Worm (Caenorhabditis elegans) whole organism, midembryonic: Measurements from ENCODE around the gene F45H10.5.

Experiments used
- T22C8.4 ChIP-seq: fragments of 200-800 bp; sonication (Bioruptor generic); IDR thresholded peaks from 2 replicates; pipeline ENCODE4 v1.3.6; 2022; ENCODE audit warnings: missing genetic modification characterization, missing compliant biosample characterization
- cog-1 ChIP-seq: sonication (generic microtip); optimal IDR thresholded peaks from 2 replicates; lab custom pipeline; 2016; ENCODE audit warnings: missing genetic modification characterization, missing compliant biosample characterization
- flt-1 ChIP-seq: fragments of 200-800 bp; sonication (Bioruptor generic); IDR thresholded peaks from 2 replicates; pipeline ENCODE4 v1.3.6; 2022; ENCODE audit warnings: missing genetic modification characterization, missing compliant biosample characterization
- klf-2 ChIP-seq: fragments of 200-800 bp; sonication (Bioruptor generic); conservative IDR thresholded peaks from 2 replicates; pipeline ENCODE4 v1.3.6; 2022; ENCODE audit warnings: missing genetic modification reagents, missing genetic modification characterization, missing compliant biosample characterization
- med-1 ChIP-seq: sonication (generic microtip); optimal IDR thresholded peaks from 2 replicates; lab custom pipeline; 2017; ENCODE audit warnings: missing genetic modification characterization, mild to moderate bottlenecking, missing compliant biosample characterization, antibody characterized with exemption, missing genetic modification reagents; ENCODE audit not compliant: insufficient read depth
- ref-1 ChIP-seq: fragments of 200-800 bp; sonication (Bioruptor generic); conservative IDR thresholded peaks from 2 replicates; pipeline ENCODE4 v1.3.6; 2022; ENCODE audit warnings: missing genetic modification reagents, missing genetic modification characterization, missing compliant biosample characterization
- tab-1 ChIP-seq: fragments of 200-800 bp; sonication (Bioruptor generic); IDR thresholded peaks from 2 replicates; pipeline ENCODE4 v1.3.6; 2022; ENCODE audit warnings: missing genetic modification characterization, missing compliant biosample characterization
- ztf-23 ChIP-seq: fragments of 200-800 bp; sonication (Bioruptor generic); IDR thresholded peaks from 2 replicates; pipeline ENCODE4 v1.3.6; 2022; ENCODE audit warnings: missing genetic modification reagents, missing genetic modification characterization, missing compliant biosample characterization
- ztf-29 ChIP-seq: fragments of 200-800 bp; sonication (Bioruptor generic); IDR thresholded peaks from 2 replicates; pipeline ENCODE4 v1.3.6; 2022; ENCODE audit warnings: missing genetic modification reagents, missing genetic modification characterization, missing compliant biosample characterization

The F45H10.5 gene

DNA sequence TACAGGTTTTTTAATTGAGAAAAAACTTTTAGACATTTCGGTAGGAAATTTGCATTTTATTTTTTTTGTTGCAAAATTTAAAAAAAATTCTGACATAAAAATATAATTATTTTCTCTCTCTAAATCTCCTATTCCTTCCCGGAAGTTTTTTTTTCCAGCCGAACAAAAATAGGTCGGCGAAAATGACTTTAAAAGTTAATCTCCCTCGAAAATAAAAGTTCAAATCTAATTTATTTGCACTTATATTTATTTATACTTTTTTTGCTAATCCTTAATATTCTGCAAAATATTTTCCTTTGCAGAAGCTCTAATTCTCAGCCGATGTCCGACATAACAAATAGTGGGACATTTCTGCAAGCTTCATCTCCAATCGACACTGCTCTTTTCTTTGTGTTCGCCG is at the start of gene F45H10.5:
Gene F45H10.5, plus strand, starts transcription at position 301 of the 400 bp plus-strand sequence.
- TF ChIP-seq ztf-29 (GFP tag; lab: Robert Waterston, UW) (no peak), tab-1 (GFP tag; lab: Robert Waterston, UW) (no peak), flt-1 (GFP tag; lab: Robert Waterston, UW) (no peak), T22C8.4 (GFP tag; lab: Robert Waterston, UW) (no peak)

DNA sequence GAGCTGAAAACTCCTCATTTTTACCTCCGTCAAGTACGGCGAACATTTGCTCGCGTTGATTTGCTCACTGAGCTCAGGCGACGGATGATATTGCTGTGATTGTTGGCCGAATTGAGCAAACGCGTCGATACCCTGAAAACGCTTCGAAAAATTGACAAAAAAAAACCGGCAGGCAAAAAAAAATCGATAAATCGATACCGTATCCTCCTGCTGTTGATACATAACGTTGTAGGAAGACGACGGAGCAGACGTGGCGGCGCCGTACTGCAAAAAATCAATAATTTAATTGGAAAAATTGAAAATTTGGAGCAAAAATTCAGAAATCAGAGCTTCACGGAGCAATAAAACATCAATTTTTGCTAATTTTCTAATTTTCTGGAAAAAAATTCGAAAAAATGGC is 46.8 kb upstream of the F45H10.5 start:
- TF ChIP-seq ztf-23 (GFP tag; lab: Robert Waterston, UW) (no peak), T22C8.4 (GFP tag; lab: Robert Waterston, UW) (peak; percentile 57), tab-1 (GFP tag; lab: Robert Waterston, UW) (no peak), ref-1 (GFP tag; lab: Robert Waterston, UW) (no peak), flt-1 (GFP tag; lab: Robert Waterston, UW) (no peak)

DNA sequence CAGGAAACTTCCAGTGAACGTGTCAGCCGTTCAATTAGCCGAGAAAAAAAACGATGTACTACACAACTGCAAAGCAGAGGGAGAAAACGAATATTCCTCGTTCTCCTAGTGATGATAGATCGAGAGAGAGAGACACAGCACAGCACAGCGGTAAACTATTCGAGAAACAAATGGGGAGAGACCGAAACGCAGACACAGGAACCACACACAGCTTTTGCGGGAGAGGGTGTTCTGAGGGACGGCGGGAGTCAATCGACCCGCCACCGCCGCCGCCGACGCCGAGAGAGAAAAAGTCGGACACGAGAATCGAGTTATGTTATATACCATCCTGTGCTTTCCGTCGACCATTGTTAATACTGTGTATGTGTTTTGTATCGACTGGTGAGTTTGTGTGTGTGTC is 45.1 kb upstream of the F45H10.5 start:
- TF ChIP-seq ref-1 (GFP tag; lab: Robert Waterston, UW), result no peak
- 0 out of 2 replicates have a peak, but pooled peaks have one; percentile 9 for TF ChIP-seq ztf-23 (GFP tag; lab: Robert Waterston, UW)

DNA sequence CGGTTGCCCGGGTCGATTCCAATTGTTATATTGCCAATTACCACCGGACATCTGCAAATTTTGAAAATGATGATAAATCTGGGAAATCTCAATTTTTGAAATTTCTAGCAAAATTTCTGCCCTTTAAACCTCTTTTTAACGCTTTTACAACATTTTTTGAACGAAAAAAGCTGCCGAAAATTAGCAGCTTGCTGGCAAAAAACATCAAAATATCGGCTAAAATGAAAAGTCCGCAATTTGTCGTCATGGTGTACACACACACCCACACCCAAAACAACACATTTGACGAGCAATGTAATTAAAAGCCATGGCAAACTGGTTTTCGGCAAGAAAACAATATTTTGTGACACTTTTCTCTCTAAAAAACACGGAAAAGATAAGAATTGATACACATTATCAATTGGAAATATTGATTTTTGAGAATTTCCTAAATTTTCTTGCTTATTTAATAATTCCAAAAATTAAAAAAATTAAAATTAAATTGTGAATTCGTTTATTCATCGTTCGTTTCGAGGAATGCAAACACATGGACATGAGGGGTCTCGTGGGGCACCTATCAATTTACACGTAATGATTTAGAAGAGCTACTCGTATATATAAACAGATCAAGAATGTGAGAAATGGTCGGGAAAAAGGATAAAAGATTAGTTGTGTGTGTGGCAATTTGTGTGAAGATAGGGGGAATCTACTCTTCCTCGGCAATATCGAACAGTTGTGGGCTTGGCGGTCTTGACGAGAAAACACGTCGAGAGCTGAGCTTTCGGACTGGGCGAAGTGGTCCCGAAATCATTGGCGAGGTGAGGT is 40.9 kb upstream of the F45H10.5 start, which contains the start of gene pqn-27:
Gene pqn-27, minus strand, starts transcription at position 51 of the 804 bp plus-strand sequence.
- TF ChIP-seq cog-1 (peak; percentile 60), ref-1 (GFP tag; lab: Robert Waterston, UW) (0 out of 2 replicates have a peak, but pooled peaks have one; percentile 6), T22C8.4 (GFP tag; lab: Robert Waterston, UW) (no peak), tab-1 (GFP tag; lab: Robert Waterston, UW) (no peak), klf-2 (GFP tag; lab: Robert Waterston, UW) (no peak), flt-1 (GFP tag; lab: Robert Waterston, UW) (0 out of 2 replicates have a peak, but pooled peaks have one; percentile 6)

DNA sequence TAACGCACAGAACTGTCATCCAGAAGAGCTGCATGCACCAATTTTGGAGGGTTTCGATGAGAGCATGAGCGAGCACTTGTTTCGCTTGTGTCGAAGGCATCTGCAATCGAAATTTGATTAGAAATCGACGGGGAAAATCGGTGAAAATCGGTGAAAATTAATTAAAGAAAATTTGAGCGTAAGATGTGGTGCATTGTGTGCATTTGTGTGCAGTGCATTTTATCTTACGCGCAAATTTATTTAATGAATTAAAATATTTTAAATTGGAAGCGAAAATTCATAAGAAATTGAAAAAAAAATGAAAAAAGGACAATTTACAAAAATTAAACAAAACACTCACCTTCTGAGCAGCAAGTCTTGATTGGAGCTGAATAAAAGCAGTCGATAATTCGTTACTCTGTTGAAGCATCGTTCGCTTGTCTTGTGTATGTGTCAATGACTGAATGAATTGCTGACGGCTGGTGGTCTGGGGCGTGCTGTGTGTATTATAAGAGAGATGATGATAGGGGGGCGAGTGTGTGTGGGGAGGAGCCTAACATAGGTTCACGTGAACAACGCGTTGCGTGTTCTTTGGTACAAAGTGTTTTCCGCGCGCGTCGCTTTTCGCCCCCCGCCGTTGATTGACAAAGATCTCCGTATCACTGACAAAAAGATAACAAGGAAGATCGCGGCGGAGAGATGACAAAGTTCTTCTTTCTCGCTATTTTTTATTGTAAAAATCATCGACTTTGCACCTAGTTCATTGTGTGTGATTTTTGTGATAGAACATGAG is 39.9 kb upstream of the F45H10.5 start:
- TF ChIP-seq tab-1 (GFP tag; lab: Robert Waterston, UW) (no peak), med-1 (no peak), flt-1 (GFP tag; lab: Robert Waterston, UW) (peak; percentile 69; the same call in 1 of the 2 replicates), ztf-23 (GFP tag; lab: Robert Waterston, UW) (no peak), klf-2 (GFP tag; lab: Robert Waterston, UW) (no peak), ref-1 (GFP tag; lab: Robert Waterston, UW) (no peak), cog-1 (peak; percentile 70)

DNA sequence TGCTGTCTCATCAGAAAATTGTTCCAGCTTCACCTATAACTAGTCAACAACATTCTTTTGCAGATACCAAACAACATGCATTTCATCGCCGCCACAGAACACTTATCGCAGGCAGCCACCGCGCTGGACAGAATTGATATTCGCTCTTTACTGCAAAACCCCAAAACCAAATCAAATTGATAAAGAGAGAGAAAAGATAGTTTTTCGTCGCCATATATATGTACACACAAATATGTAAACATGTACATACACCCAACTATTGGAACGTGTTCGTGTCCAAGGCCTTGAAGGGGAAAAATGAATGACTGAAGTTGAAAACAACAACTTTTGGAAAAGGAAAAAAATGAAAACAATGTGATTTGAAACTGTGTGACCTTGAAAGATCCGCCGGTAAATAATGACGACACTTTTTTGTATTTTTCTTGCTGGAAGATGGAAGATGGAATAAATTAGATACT is 36.3 kb upstream of the F45H10.5 start:
- no peak for TF ChIP-seq ref-1 (GFP tag; lab: Robert Waterston, UW)
- TF ChIP-seq klf-2 (GFP tag; lab: Robert Waterston, UW), result no peak
- no peak for TF ChIP-seq ztf-23 (GFP tag; lab: Robert Waterston, UW)
- no peak for TF ChIP-seq flt-1 (GFP tag; lab: Robert Waterston, UW)
- TF ChIP-seq cog-1, result no peak
- TF ChIP-seq med-1, result no peak
- no peak for TF ChIP-seq tab-1 (GFP tag; lab: Robert Waterston, UW)
- TF ChIP-seq T22C8.4 (GFP tag; lab: Robert Waterston, UW), result no peak
- no peak for TF ChIP-seq ztf-29 (GFP tag; lab: Robert Waterston, UW)

DNA sequence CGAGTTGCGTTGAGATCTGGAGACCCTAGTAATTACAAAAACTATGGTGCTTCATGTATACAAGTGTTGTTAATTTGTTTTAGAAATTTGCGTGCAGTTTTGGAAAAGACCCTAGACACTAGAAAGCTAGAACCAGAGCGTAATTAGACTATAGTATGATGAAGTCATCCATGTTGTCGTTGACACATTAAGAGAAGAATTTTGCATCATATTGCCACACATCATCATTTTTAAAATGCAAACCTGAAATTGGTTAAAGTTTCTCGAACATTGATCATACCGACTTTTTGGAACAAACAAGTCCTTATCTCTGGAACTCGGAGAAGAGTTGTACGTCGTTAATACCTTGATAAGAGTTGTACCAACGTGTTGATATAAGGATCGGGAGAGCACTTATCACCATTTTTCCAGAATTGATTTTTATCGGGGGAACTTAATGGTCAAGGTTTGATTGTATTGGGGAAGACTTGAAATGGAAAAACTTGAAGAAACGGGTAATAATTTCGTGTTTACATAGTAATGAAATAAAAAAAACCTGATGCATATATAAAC is 33.8 kb upstream of the F45H10.5 start:
- no peak for TF ChIP-seq ztf-29 (GFP tag; lab: Robert Waterston, UW)
- no peak for TF ChIP-seq T22C8.4 (GFP tag; lab: Robert Waterston, UW)
- no peak for TF ChIP-seq klf-2 (GFP tag; lab: Robert Waterston, UW)
- no peak for TF ChIP-seq flt-1 (GFP tag; lab: Robert Waterston, UW)
- TF ChIP-seq cog-1, result no peak
- no peak for TF ChIP-seq ref-1 (GFP tag; lab: Robert Waterston, UW)
- no peak for TF ChIP-seq ztf-23 (GFP tag; lab: Robert Waterston, UW)
- TF ChIP-seq med-1, result no peak

DNA sequence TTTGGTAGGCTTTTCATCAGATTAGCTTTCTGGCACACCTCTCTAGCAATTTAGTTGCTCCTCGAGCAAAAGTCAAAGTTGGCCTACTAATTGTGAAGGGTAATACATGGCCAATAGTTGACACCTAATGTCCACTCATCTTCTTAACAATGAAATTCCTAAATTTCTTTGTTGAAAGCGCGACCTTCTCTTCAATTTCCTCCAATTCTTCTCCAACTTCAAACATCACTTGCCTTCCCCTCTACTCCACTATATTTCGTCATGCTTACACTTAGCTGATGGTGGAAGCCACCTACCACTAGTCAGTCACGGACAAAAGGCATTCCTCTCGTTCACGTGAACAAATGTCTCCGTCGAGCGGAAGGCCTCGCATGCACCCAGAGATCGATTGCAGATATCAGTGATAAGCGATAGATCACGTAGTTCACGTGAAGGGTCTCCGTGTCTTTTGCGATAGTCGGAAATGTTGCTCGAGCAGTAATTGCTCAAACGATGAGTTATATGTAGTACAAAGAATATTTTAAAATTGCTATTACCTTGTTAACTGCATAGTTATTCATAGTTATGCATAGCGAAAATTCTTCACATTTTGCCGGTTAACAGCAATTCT is 32.5 kb upstream of the F45H10.5 start, which contains the start of gene E01G4.3:
Gene E01G4.3, minus strand, starts transcription at position 560 of the 610 bp plus-strand sequence.
- TF ChIP-seq tab-1 (GFP tag; lab: Robert Waterston, UW) (no peak), ref-1 (GFP tag; lab: Robert Waterston, UW) (no peak), klf-2 (GFP tag; lab: Robert Waterston, UW) (no peak), flt-1 (GFP tag; lab: Robert Waterston, UW) (no peak), ztf-23 (GFP tag; lab: Robert Waterston, UW) (no peak), T22C8.4 (GFP tag; lab: Robert Waterston, UW) (no peak), ztf-29 (GFP tag; lab: Robert Waterston, UW) (no peak), cog-1 (no peak), med-1 (no peak)

DNA sequence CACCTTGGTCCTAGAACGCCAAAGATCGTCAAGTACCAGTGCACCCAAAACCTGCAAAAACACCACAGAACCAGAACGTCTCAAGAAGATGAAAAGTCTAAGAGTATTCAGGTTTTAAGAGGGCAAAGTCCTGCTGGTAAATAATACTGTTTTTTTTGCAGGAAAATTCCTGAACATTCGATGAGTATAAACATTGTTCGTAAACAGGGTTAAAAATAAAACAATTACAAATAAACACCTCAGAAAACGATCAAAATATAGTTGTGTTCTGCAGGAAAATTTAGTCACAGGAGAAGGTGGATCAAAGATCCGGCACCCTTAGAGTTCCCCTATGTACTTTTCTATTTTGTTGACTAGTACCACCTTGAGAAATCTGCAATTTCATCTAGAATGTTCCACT is 31.0 kb upstream of the F45H10.5 start:
- TF ChIP-seq ztf-29 (GFP tag; lab: Robert Waterston, UW) (no peak), tab-1 (GFP tag; lab: Robert Waterston, UW) (no peak), klf-2 (GFP tag; lab: Robert Waterston, UW) (no peak), flt-1 (GFP tag; lab: Robert Waterston, UW) (no peak), T22C8.4 (GFP tag; lab: Robert Waterston, UW) (no peak), ztf-23 (GFP tag; lab: Robert Waterston, UW) (no peak), med-1 (no peak), ref-1 (GFP tag; lab: Robert Waterston, UW) (no peak), cog-1 (no peak)
